Worm (Caenorhabditis elegans) whole organism, late embryonic: Measurements from ENCODE around the gene C05B5.16.

Experiments
- ama-1 ChIP-seq: fragments of 150-350 bp; optimal IDR thresholded peaks from 2 replicates; lab custom pipeline; 2014
- nhr-11 ChIP-seq: fragments of 150-350 bp; optimal IDR thresholded peaks from 2 replicates; lab custom pipeline; 2014; ENCODE audit warnings: missing biosample characterization, missing genetic modification characterization
- ref-2 ChIP-seq: sonication (generic microtip); optimal IDR thresholded peaks from 2 replicates; lab custom pipeline; 2016; ENCODE audit warnings: missing genetic modification characterization, missing compliant biosample characterization

- TF ChIP-seq nhr-11: no peak
- no peak for TF ChIP-seq ref-2 (tag; lab: Kevin White, UChicago)
- TF ChIP-seq ama-1: no peak
Measured at ce11 chrIII:10025989-10026388, 13.8 kb downstream of the C05B5.16 start, which contains the start of gene ins-22.
